Fruit fly (Drosophila melanogaster): ENCODE data around the gene CG18641.

The CG18641 gene

DNA sequence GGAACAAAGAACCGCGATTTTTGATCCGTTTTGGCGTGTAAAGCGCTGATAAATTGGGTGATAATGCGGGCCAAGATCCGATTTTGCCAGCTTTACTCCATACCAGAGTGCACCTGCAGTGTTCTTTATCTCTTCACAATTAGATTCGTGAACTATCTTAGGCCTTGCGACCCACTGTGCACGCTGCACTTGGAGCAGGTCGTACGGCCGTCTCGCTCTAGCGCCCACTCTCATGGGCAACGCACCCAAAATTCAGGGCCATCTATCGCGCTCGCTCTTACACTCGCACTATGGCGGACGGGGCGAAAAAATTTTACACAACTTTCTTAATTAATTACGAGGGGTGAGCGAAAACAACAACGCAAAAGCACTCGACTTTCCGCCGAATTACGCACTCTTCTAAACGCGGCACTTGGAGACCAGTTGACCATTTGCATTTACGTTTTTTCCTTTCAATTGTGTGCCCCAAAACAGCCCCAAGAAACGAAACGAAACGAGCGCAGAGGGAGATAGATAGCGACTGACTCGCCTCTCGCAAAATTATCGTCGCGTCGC, 50.8 kb downstream of the CG18641 start (continued):
- TF ChIP-seq acj6 (GFP tag; optimal IDR thresholded peaks at IDR 0.05) (no peak), OdsH (GFP tag; optimal IDR thresholded peaks at IDR 0.05) (no peak)

DNA sequence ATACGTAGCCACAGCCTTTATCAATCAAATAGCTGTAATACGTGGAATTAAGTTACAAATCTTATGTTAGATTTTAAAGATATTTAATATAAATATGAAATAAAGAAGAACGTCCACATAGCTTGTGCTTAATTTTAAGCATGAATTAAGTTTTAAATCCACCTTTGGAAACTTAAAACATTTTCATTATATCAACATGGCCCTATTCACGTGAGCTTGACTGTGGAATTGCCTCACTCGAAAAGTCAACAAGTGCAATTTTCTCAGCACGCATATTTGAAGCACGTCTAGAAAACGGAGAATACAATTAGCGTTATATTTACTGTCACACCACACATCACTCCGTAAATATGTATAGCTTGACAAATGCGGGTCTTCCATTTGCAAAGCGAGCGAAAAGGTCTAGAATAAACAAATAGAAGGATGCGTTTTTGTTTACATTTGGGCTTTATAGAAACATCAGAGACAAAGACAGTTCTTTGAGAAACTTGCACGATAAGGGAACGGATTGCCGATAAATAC, 51.4 kb downstream of the CG18641 start:
- TF ChIP-seq CG31627 (GFP tag; optimal IDR thresholded peaks at IDR 0.05) (peak; percentile 86), CG4318 (GFP tag; optimal IDR thresholded peaks at IDR 0.05) (peak; percentile 91), Met (GFP tag; optimal IDR thresholded peaks at IDR 0.05) (peak; percentile 93), CG11762 (GFP tag; optimal IDR thresholded peaks at IDR 0.05; ENCODE audit: insufficient read depth) (peak; percentile 94), pdm3 (GFP tag; optimal IDR thresholded peaks at IDR 0.05) (peak; percentile 88), Gug (GFP tag; IDR thresholded peaks at IDR 0.05) (peak; percentile 94), CG32006 (GFP tag; optimal IDR thresholded peaks at IDR 0.05) (peak; percentile 96), achi (GFP tag; optimal IDR thresholded peaks at IDR 0.05) (peak; percentile 94), lz (GFP tag; optimal IDR thresholded peaks at IDR 0.05) (peak; percentile 92), Sox102F (GFP tag; optimal IDR thresholded peaks at IDR 0.05) (peak; percentile 92), spab (GFP tag; optimal IDR thresholded peaks at IDR 0.05) (peak; percentile 93), CG16779 (tag; optimal IDR thresholded peaks at IDR 0.05) (peak; percentile 97), CG1621 (tag; optimal IDR thresholded peaks at IDR 0.05) (peak; percentile 93), CG9139 (GFP tag; optimal IDR thresholded peaks at IDR 0.05) (peak; percentile 97), CG6854 (GFP tag; optimal IDR thresholded peaks at IDR 0.05) (peak; percentile 93), Eip78C (GFP tag) (peak; percentile 99), Eip93F (GFP tag; optimal IDR thresholded peaks at IDR 0.05) (peak; percentile 93), Ets21C (GFP tag; optimal IDR thresholded peaks at IDR 0.05) (peak; percentile 64), CG11294 (GFP tag; IDR thresholded peaks at IDR 0.05) (peak; percentile 92), CG8632 (GFP tag; optimal IDR thresholded peaks at IDR 0.05) (peak; percentile 96), CG11902 (GFP tag; optimal IDR thresholded peaks at IDR 0.05) (peak; percentile 82), CG34406 (GFP tag; optimal IDR thresholded peaks at IDR 0.05) (peak; percentile 96), fd59A (GFP tag; optimal IDR thresholded peaks at IDR 0.05) (peak; percentile 87), eg (GFP tag; IDR thresholded peaks at IDR 0.05) (peak; percentile 98), CG6163 (GFP tag; IDR thresholded peaks at IDR 0.05) (peak; percentile 97), Blimp-1 (GFP tag; optimal IDR thresholded peaks at IDR 0.05) (peak; percentile 86), CG7368 (GFP tag; optimal IDR thresholded peaks at IDR 0.05) (peak; percentile 90), OdsH (GFP tag; optimal IDR thresholded peaks at IDR 0.05) (peak; percentile 95), fkh (GFP tag; optimal IDR thresholded peaks at IDR 0.05) (peak; percentile 96), Hr39 (GFP tag; optimal IDR thresholded peaks at IDR 0.05) (peak; percentile 87), Smox (GFP tag; optimal IDR thresholded peaks at IDR 0.05) (peak; percentile 95), Sox15 (GFP tag; optimal IDR thresholded peaks at IDR 0.05) (peak; percentile 85), fd85E (GFP tag; optimal IDR thresholded peaks at IDR 0.05) (peak; percentile 69), CG6808 (GFP tag; optimal IDR thresholded peaks at IDR 0.05) (peak; percentile 96), CG10669 (GFP tag; optimal IDR thresholded peaks at IDR 0.05) (peak; percentile 96), CG3032 (tag; optimal IDR thresholded peaks at IDR 0.05) (peak; percentile 97), cyc (GFP tag; optimal IDR thresholded peaks at IDR 0.05) (peak; percentile 89), Eip75B (GFP tag; optimal IDR thresholded peaks at IDR 0.05) (peak; percentile 96), Lpt (GFP tag; optimal IDR thresholded peaks at IDR 0.05) (peak; percentile 93), dac (GFP tag; optimal IDR thresholded peaks at IDR 0.05) (peak; percentile 52), Sox14 (GFP tag; optimal IDR thresholded peaks at IDR 0.05) (peak; percentile 67), CG3919 (GFP tag; optimal IDR thresholded peaks at IDR 0.05) (peak; percentile 95), acj6 (GFP tag; optimal IDR thresholded peaks at IDR 0.05) (peak; percentile 96), CG6792 (GFP tag; optimal IDR thresholded peaks at IDR 0.05) (peak; percentile 92), salr (GFP tag; optimal IDR thresholded peaks at IDR 0.05) (peak; percentile 88), esn (GFP tag; optimal IDR thresholded peaks at IDR 0.05) (peak; percentile 93), CG8319 (GFP tag; optimal IDR thresholded peaks at IDR 0.05) (peak; percentile 81), CG8119 (GFP tag; IDR thresholded peaks at IDR 0.05) (peak; percentile 95), Hr4 (GFP tag; optimal IDR thresholded peaks at IDR 0.05) (peak; percentile 94)
